Worm (Caenorhabditis elegans) whole organism, L4 larva: ENCODE measurements around the gene W06A7.4.
"Not testable (repeated sequence)": the region's sequence is repeated elsewhere in the genome, so short reads cannot be mapped to it uniquely, and the experiment has no call there.

Experiments used
- F37D6.2 ChIP-seq: sonication (generic microtip); optimal IDR thresholded peaks from 2 replicates; lab custom pipeline; 2016; ENCODE audit warnings: mild to moderate bottlenecking, missing genetic modification characterization, missing compliant biosample characterization
- F49E8.2 ChIP-seq: sonication (generic microtip); optimal IDR thresholded peaks from 2 replicates; lab custom pipeline; 2016; ENCODE audit warnings: missing compliant biosample characterization, mild to moderate bottlenecking, missing genetic modification characterization, borderline replicate concordance
- Y75B8A.6 ChIP-seq: fragments of 200-800 bp; sonication (Bioruptor generic); IDR thresholded peaks from 2 replicates; pipeline ENCODE4 v1.3.6; 2022; ENCODE audit warnings: missing genetic modification reagents, missing genetic modification characterization, missing compliant biosample characterization
- ama-1 ChIP-seq: fragments of 150-350 bp; optimal IDR thresholded peaks from 2 replicates; lab custom pipeline; 2014; ENCODE audit warnings: inconsistent platforms, mixed read lengths
- ceh-82 ChIP-seq: sonication (generic microtip); optimal IDR thresholded peaks from 2 replicates; lab custom pipeline; 2017; ENCODE audit warnings: missing biosample characterization, missing genetic modification characterization
- egl-27 ChIP-seq: sonication (generic microtip); optimal IDR thresholded peaks from 3 replicates; lab custom pipeline; 2017; ENCODE audit warnings: missing biosample characterization, missing genetic modification reagents, missing genetic modification characterization
- nhr-28 ChIP-seq: fragments of 150-350 bp; optimal IDR thresholded peaks from 2 replicates; lab custom pipeline; 2014; ENCODE audit warnings: missing biosample characterization, missing genetic modification characterization
- nhr-76 ChIP-seq: fragments of 150-350 bp; optimal IDR thresholded peaks from 2 replicates; lab custom pipeline; 2014; ENCODE audit warnings: missing biosample characterization, missing genetic modification characterization
- pha-4 ChIP-seq, 2 experiments: fragments of 150-350 bp in 1 of 2; fragments of 200-800 bp in 1 of 2; sonication (Bioruptor generic) in 1 of 2; IDR thresholded peaks in 1 of 2; optimal IDR thresholded peaks in 1 of 2; 2 replicates each; pipeline versions ENCODE4 v1.3.6 to Lab custom; 2014 to 2022; ENCODE audit warnings: missing genetic modification characterization in 2 of 2, missing genetic modification reagents in 2 of 2, missing biosample characterization in 1 of 2, missing compliant biosample characterization in 1 of 2
- unc-130 ChIP-seq: sonication (generic microtip); optimal IDR thresholded peaks from 2 replicates; lab custom pipeline; 2016; ENCODE audit warnings: missing genetic modification reagents, missing genetic modification characterization, missing compliant biosample characterization
- unc-39 ChIP-seq: sonication (generic microtip); optimal IDR thresholded peaks from 2 replicates; lab custom pipeline; 2017; ENCODE audit warnings: missing biosample characterization, missing genetic modification characterization
- unc-62 ChIP-seq, 3 experiments: fragments of 150-350 bp in 1 of 3; sonication (generic microtip); optimal IDR thresholded peaks in 2 of 3; peaks in 1 of 3; 1 replicate in 1 of 3; 2 replicates in 2 of 3; lab custom pipeline; 2014 to 2017; ENCODE audit warnings: missing biosample characterization in 3 of 3, missing genetic modification characterization in 3 of 3, missing genetic modification reagents in 3 of 3, missing genotype in 1 of 3
- ztf-11 ChIP-seq: fragments of 150-350 bp; optimal IDR thresholded peaks from 2 replicates; lab custom pipeline; 2014; ENCODE audit warnings: missing biosample characterization, missing genetic modification characterization

DNA sequence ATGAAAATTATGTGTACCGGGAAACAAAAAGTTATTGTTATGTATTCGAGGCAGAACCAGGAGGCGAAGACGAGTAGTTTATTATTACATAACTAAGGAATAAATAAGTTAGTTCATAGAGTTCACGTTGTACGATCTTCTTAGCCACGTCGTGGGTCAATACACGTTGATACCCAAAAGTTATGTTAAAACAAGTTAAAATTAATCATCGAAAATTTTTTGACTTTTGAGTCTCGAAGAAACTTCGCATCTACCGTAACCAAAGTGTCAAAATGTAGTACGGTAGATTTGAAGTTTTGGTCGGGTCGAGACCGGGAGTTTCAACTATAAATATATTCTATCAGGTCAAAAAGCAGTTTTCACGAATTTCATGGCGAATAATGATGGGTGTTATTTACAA lies 52.5 kb downstream of the W06A7.4 start, which contains the start of gene ZC412.10:
- TF ChIP-seq nhr-28 (tag; lab: Kevin White, UChicago); ama-1 (lab: Kevin White, UChicago); ztf-11; pha-4 (GFP tag; IDR thresholded peaks at IDR 0.05; lab: Robert Waterston, UW); pha-4 (tag; optimal IDR thresholded peaks at IDR 0.05; lab: Kevin White, UChicago); unc-39 (tag; lab: Kevin White, UChicago); F37D6.2 (tag; lab: Kevin White, UChicago); ceh-82 (tag; lab: Kevin White, UChicago); unc-130 (GFP tag; lab: Kevin White, UChicago); Y75B8A.6 (GFP tag; lab: Robert Waterston, UW); nhr-76 (tag; lab: Kevin White, UChicago); unc-62 (GFP tag; optimal IDR thresholded peaks at IDR 0.05 in 1 of 2; lab: Kevin White, UChicago); unc-62 (tag; optimal IDR thresholded peaks at IDR 0.05; lab: Kevin White, UChicago); F49E8.2; egl-27 (tag; lab: Kevin White, UChicago): not testable (repeated sequence)
